Worm (Caenorhabditis elegans) whole organism, L4 larva: ENCODE data around the gene D1054.8.
A peak's percentile ranks its signal among the peaks of the same experiment; 100 is the strongest.

Experiments used
- F26F4.8 ChIP-seq: fragments of 200-800 bp; sonication (Bioruptor generic); conservative IDR thresholded peaks from 2 replicates; pipeline ENCODE4 v1.3.6; 2022; ENCODE audit warnings: missing genetic modification characterization, missing compliant biosample characterization
- T20F7.1 ChIP-seq: fragments of 200-800 bp; sonication (Bioruptor generic); optimal IDR thresholded peaks from 2 replicates; lab custom pipeline; 2018; ENCODE audit warnings: mild to moderate bottlenecking, missing genetic modification characterization, missing compliant biosample characterization
- Y48G9A.11 ChIP-seq: fragments of 200-800 bp; sonication (Bioruptor generic); IDR thresholded peaks from 2 replicates; pipeline ENCODE4 v1.3.6; 2022; ENCODE audit warnings: missing genetic modification reagents, missing genetic modification characterization, missing compliant biosample characterization
- Y5F2A.4 ChIP-seq: fragments of 200-800 bp; sonication (Bioruptor generic); optimal IDR thresholded peaks from 2 replicates; lab custom pipeline; 2018; ENCODE audit warnings: mild to moderate bottlenecking, missing genetic modification characterization, missing compliant biosample characterization
- ZK546.5 ChIP-seq, 2 experiments: sonication (generic microtip); optimal IDR thresholded peaks; 2 replicates each; lab custom pipeline; 2017; ENCODE audit warnings: missing biosample characterization in 2 of 2, missing genetic modification characterization in 2 of 2
- aha-1 ChIP-seq: fragments of 150-350 bp; peaks from one replicate; lab custom pipeline; 2014; ENCODE audit warnings: missing biosample characterization, missing genetic modification characterization
- aly-2 ChIP-seq: sonication (generic microtip); optimal IDR thresholded peaks from 2 replicates; lab custom pipeline; 2018; ENCODE audit warnings: missing biosample characterization, missing genetic modification characterization
- ceh-20 ChIP-seq: fragments of 200-800 bp; sonication (Bioruptor generic); IDR thresholded peaks from 2 replicates; pipeline ENCODE4 v1.3.6; 2022; ENCODE audit warnings: missing genetic modification reagents, missing genetic modification characterization, missing compliant biosample characterization
- ces-1 ChIP-seq: fragments of 150-350 bp; sonication (generic microtip); optimal IDR thresholded peaks from 4 replicates; lab custom pipeline; 2014; ENCODE audit warnings: missing biosample characterization, missing genetic modification reagents, missing genetic modification characterization
- cey-2 ChIP-seq: sonication (generic microtip); optimal IDR thresholded peaks from 3 replicates; lab custom pipeline; 2017; ENCODE audit warnings: missing genetic modification characterization, mild to moderate bottlenecking, missing compliant biosample characterization, antibody characterized with exemption, borderline replicate concordance; ENCODE audit not compliant: insufficient read depth
- ctbp-1 ChIP-seq: fragments of 200-800 bp; sonication (Bioruptor generic); IDR thresholded peaks from 2 replicates; pipeline ENCODE4 v1.3.6; 2022; ENCODE audit warnings: missing genetic modification reagents, missing genetic modification characterization, missing compliant biosample characterization
- daf-19 ChIP-seq: fragments of 200-800 bp; sonication (Bioruptor generic); conservative IDR thresholded peaks from 2 replicates; pipeline ENCODE4 v1.3.6; 2022; ENCODE audit warnings: missing genetic modification characterization, missing compliant biosample characterization
- dmd-9 ChIP-seq: fragments of 200-800 bp; sonication (Bioruptor generic); IDR thresholded peaks from 2 replicates; pipeline ENCODE4 v1.3.6; 2022; ENCODE audit warnings: missing genetic modification reagents, missing genetic modification characterization, missing compliant biosample characterization
- dpl-1 ChIP-seq: fragments of 150-350 bp; optimal IDR thresholded peaks from 2 replicates; lab custom pipeline; 2014; ENCODE audit warnings: missing biosample characterization, missing genetic modification reagents, missing genetic modification characterization
- fkh-10 ChIP-seq: fragments of 150-350 bp; optimal IDR thresholded peaks from 2 replicates; lab custom pipeline; 2014; ENCODE audit warnings: missing biosample characterization, missing genetic modification reagents, missing genetic modification characterization
- gei-8 ChIP-seq: fragments of 200-800 bp; sonication (Bioruptor generic); optimal IDR thresholded peaks from 2 replicates; lab custom pipeline; 2018; ENCODE audit warnings: mild to moderate bottlenecking, missing genetic modification characterization, missing compliant biosample characterization
- hlh-30 ChIP-seq: sonication (generic microtip); optimal IDR thresholded peaks from 2 replicates; lab custom pipeline; 2017; ENCODE audit warnings: antibody characterized with exemption, mild to moderate bottlenecking, missing genetic modification characterization, missing compliant biosample characterization; ENCODE audit not compliant: insufficient read depth
- lim-7 ChIP-seq: fragments of 200-800 bp; sonication (Bioruptor generic); IDR thresholded peaks from 2 replicates; pipeline ENCODE4 v1.3.6; 2022; ENCODE audit warnings: missing genetic modification characterization, missing compliant biosample characterization
- lin-13 ChIP-seq: fragments of 150-350 bp; optimal IDR thresholded peaks from 2 replicates; lab custom pipeline; 2014; ENCODE audit warnings: missing biosample characterization, missing genetic modification reagents, missing genetic modification characterization
- lin-15B ChIP-seq: fragments of 150-350 bp; sonication (generic microtip); optimal IDR thresholded peaks from 3 replicates; lab custom pipeline; 2014; ENCODE audit warnings: missing biosample characterization, missing genetic modification characterization
- lin-29 ChIP-seq: fragments of 200-800 bp; sonication (Bioruptor generic); IDR thresholded peaks from 2 replicates; pipeline ENCODE4 v1.3.6; 2022; ENCODE audit warnings: missing genetic modification reagents, missing genetic modification characterization, missing compliant biosample characterization
- lin-39 ChIP-seq: fragments of 150-350 bp; optimal IDR thresholded peaks from 2 replicates; lab custom pipeline; 2014; ENCODE audit warnings: missing biosample characterization, missing genetic modification reagents, missing genetic modification characterization
- lsy-2 ChIP-seq, 2 experiments: fragments of 150-350 bp in 1 of 2; sonication (generic microtip) in 1 of 2; optimal IDR thresholded peaks; 2 replicates each; lab custom pipeline; 2014 to 2017; ENCODE audit warnings: missing biosample characterization in 2 of 2, missing genetic modification characterization in 2 of 2
- mxl-3 ChIP-seq: fragments of 200-800 bp; sonication (Bioruptor generic); optimal IDR thresholded peaks from 2 replicates; lab custom pipeline; 2018; ENCODE audit warnings: mild to moderate bottlenecking, missing genetic modification characterization, missing compliant biosample characterization
- nhr-111 ChIP-seq: fragments of 200-800 bp; sonication (Bioruptor generic); optimal IDR thresholded peaks from 2 replicates; lab custom pipeline; 2018; ENCODE audit warnings: mild to moderate bottlenecking, missing genetic modification characterization, missing compliant biosample characterization
- nhr-42 ChIP-seq: fragments of 200-800 bp; sonication (Bioruptor generic); IDR thresholded peaks from 2 replicates; pipeline ENCODE4 v1.3.6; 2022; ENCODE audit warnings: missing genetic modification characterization, missing compliant biosample characterization
- nhr-48 ChIP-seq: sonication (generic microtip); optimal IDR thresholded peaks from 2 replicates; lab custom pipeline; 2016; ENCODE audit warnings: mild to moderate bottlenecking, missing genetic modification characterization, missing compliant biosample characterization
- nhr-6 ChIP-seq: fragments of 150-350 bp; optimal IDR thresholded peaks from 2 replicates; lab custom pipeline; 2014; ENCODE audit warnings: missing biosample characterization, missing genetic modification characterization
- php-3 ChIP-seq: fragments of 200-800 bp; sonication (Bioruptor generic); IDR thresholded peaks from 2 replicates; pipeline ENCODE4 v1.3.6; 2022; ENCODE audit warnings: missing genetic modification reagents, missing genetic modification characterization, missing compliant biosample characterization
- pqm-1 ChIP-seq: sonication (generic microtip); optimal IDR thresholded peaks from 2 replicates; lab custom pipeline; 2017; ENCODE audit warnings: missing biosample characterization, missing genetic modification characterization
- saeg-2 ChIP-seq: fragments of 200-800 bp; sonication (Bioruptor generic); IDR thresholded peaks from 2 replicates; pipeline ENCODE4 v1.3.6; 2022; ENCODE audit warnings: missing genetic modification reagents, missing genetic modification characterization, missing compliant biosample characterization
- skn-1 ChIP-seq: fragments of 150-350 bp; optimal IDR thresholded peaks from 2 replicates; lab custom pipeline; 2014; ENCODE audit warnings: missing biosample characterization, missing genetic modification characterization
- spr-3 ChIP-seq: fragments of 200-800 bp; sonication (Bioruptor generic); optimal IDR thresholded peaks from 2 replicates; lab custom pipeline; 2018; ENCODE audit warnings: mild to moderate bottlenecking, missing genetic modification characterization, missing compliant biosample characterization
- tag-97 ChIP-seq: fragments of 200-800 bp; sonication (Bioruptor generic); IDR thresholded peaks from 2 replicates; pipeline ENCODE4 v1.3.6; 2022; ENCODE audit warnings: missing genetic modification characterization, missing compliant biosample characterization
- unc-130 ChIP-seq: sonication (generic microtip); optimal IDR thresholded peaks from 2 replicates; lab custom pipeline; 2016; ENCODE audit warnings: missing genetic modification reagents, missing genetic modification characterization, missing compliant biosample characterization
- unc-39 ChIP-seq: sonication (generic microtip); optimal IDR thresholded peaks from 2 replicates; lab custom pipeline; 2017; ENCODE audit warnings: missing biosample characterization, missing genetic modification characterization
- vab-7 ChIP-seq: fragments of 200-800 bp; sonication (Bioruptor generic); IDR thresholded peaks from 2 replicates; pipeline ENCODE4 v1.3.6; 2022; ENCODE audit warnings: missing genetic modification reagents, missing genetic modification characterization, missing compliant biosample characterization
- zfp-3 ChIP-seq: fragments of 200-800 bp; sonication (Bioruptor generic); conservative IDR thresholded peaks from 2 replicates; pipeline ENCODE4 v1.3.6; 2022; ENCODE audit warnings: missing genetic modification reagents, missing genetic modification characterization, missing compliant biosample characterization

Gene D1054.8

ce11 chrV:10816831-10817230, 32.7 kb downstream of the D1054.8 start:
- no peak for TF ChIP-seq unc-39 (tag; lab: Kevin White, UChicago)
- TF ChIP-seq ctbp-1 (GFP tag; lab: Robert Waterston, UW): 0 out of 2 replicates have a peak, but pooled peaks have one; percentile 25
- peak; percentile 71 for TF ChIP-seq ces-1 (GFP tag; lab: Kevin White, UChicago)
- TF ChIP-seq, all 104 proteins: peak for 2

ce11 chrV:10818498-10818897, 34.4 kb downstream of the D1054.8 start:
- TF ChIP-seq ces-1 (GFP tag; lab: Kevin White, UChicago) (peak; percentile 48), gei-8 (GFP tag; lab: Kevin White, UChicago) (no peak), dmd-9 (GFP tag; lab: Robert Waterston, UW) (no peak), lin-15B (tag; lab: Kevin White, UChicago) (no peak), nhr-42 (GFP tag; lab: Robert Waterston, UW) (no peak), nhr-111 (GFP tag; lab: Kevin White, UChicago) (no peak)

ce11 chrV:10824711-10825110, 40.6 kb downstream of the D1054.8 start, which contains the start of gene nrx-1:
nrx-1 (plus strand) TSS chrV:10825011.
- TF ChIP-seq daf-19 (GFP tag; lab: Robert Waterston, UW): no peak
- TF ChIP-seq skn-1 (tag; lab: Kevin White, UChicago): no peak
- TF ChIP-seq zfp-3 (GFP tag; lab: Robert Waterston, UW): no peak
- TF ChIP-seq vab-7: no peak
- TF ChIP-seq lin-13 (GFP tag; lab: Kevin White, UChicago): no peak
- TF ChIP-seq php-3 (GFP tag; lab: Robert Waterston, UW): no peak
- TF ChIP-seq Y48G9A.11 (GFP tag; lab: Robert Waterston, UW): no peak
- no peak for TF ChIP-seq nhr-48 (tag; lab: Kevin White, UChicago)
- no peak for TF ChIP-seq dpl-1 (GFP tag; lab: Kevin White, UChicago)
- TF ChIP-seq nhr-111 (GFP tag; lab: Kevin White, UChicago): no peak
- no peak for TF ChIP-seq aly-2 (tag; lab: Kevin White, UChicago)
- no peak for TF ChIP-seq spr-3
- TF ChIP-seq ceh-20 (GFP tag; lab: Robert Waterston, UW): no peak

ce11 chrV:10832862-10833261, 48.8 kb downstream of the D1054.8 start:
- TF ChIP-seq mxl-3 (GFP tag; lab: Kevin White, UChicago) (no peak), T20F7.1 (no peak), lin-39 (no peak), cey-2 (tag; lab: Kevin White, UChicago) (no peak), Y5F2A.4 (GFP tag; lab: Kevin White, UChicago) (no peak), unc-39 (tag; lab: Kevin White, UChicago) (no peak), lim-7 (GFP tag; lab: Robert Waterston, UW) (no peak), nhr-6 (tag; lab: Kevin White, UChicago) (no peak), ZK546.5 (tag; optimal IDR thresholded peaks at IDR 0.05; lab: Kevin White, UChicago) (no peak), ceh-20 (GFP tag; lab: Robert Waterston, UW) (no peak), dmd-9 (GFP tag; lab: Robert Waterston, UW) (no peak), pqm-1 (tag; lab: Kevin White, UChicago) (no peak), fkh-10 (no peak), F26F4.8 (GFP tag; lab: Robert Waterston, UW) (no peak), ces-1 (GFP tag; lab: Kevin White, UChicago) (no peak), tag-97 (GFP tag; lab: Robert Waterston, UW) (no peak), unc-130 (GFP tag; lab: Kevin White, UChicago) (no peak)

- no peak for TF ChIP-seq lin-29
- peak; percentile 88 for TF ChIP-seq aha-1 (tag; lab: Kevin White, UChicago)
- peak; percentile 28 for TF ChIP-seq hlh-30 (tag; lab: Kevin White, UChicago)
- TF ChIP-seq lsy-2 (tag; optimal IDR thresholded peaks at IDR 0.05; lab: Kevin White, UChicago): peak in 1 of 2 experiments; percentile 1
- TF ChIP-seq saeg-2 (GFP tag; lab: Robert Waterston, UW): no peak
Measured at ce11 chrV:10834682-10835219, 50.6 kb downstream of the D1054.8 start.
